Worm (Caenorhabditis elegans): ENCODE results near the gene spr-1.

DNA sequence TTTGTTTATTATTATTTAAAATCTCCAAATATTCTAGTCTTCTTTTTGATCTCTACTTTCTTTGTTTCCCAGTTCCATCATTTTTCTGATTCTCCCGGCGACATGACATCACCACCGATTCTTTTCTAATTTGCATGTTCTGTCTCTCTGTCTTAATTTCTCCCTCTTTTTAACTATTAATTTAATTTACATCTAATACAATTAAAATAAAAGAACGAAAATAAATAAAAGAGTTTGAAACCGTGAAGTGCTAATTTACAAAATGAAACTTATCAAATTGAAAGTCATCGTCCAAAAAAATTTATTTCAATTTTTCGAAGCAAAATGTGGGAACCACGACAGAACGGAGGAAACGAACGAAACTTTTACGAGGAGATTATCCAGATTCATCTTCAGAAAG is 30.5 kb upstream of the spr-1 start, which contains the start of gene F20D6.6:
- TF ChIP-seq him-1 (tag; optimal IDR thresholded peaks at IDR 0.05): no peak
- no peak for TF ChIP-seq dao-5 (tag; optimal IDR thresholded peaks at IDR 0.05)
- TF ChIP-seq W03F9.2 (tag; optimal IDR thresholded peaks at IDR 0.05): no peak

Data from whole organism, L4/young adult.